Worm (Caenorhabditis elegans) whole organism, L4 larva: ENCODE measurements around the gene glb-20.

Source experiments
- D1046.2 ChIP-seq: fragments of 200-800 bp; sonication (Bioruptor generic); IDR thresholded peaks from 2 replicates; pipeline ENCODE4 v1.3.6; 2022; ENCODE audit warnings: missing genetic modification characterization, missing compliant biosample characterization
- F44E2.7 ChIP-seq: fragments of 200-800 bp; sonication (Bioruptor generic); IDR thresholded peaks from 2 replicates; pipeline ENCODE4 v2.1.2; 2022; ENCODE audit warnings: missing genetic modification characterization, missing compliant biosample characterization
- F49E8.2 ChIP-seq: sonication (generic microtip); optimal IDR thresholded peaks from 2 replicates; lab custom pipeline; 2016; ENCODE audit warnings: missing compliant biosample characterization, mild to moderate bottlenecking, missing genetic modification characterization, borderline replicate concordance
- R02D3.7 ChIP-seq: fragments of 150-350 bp; sonication (generic microtip); optimal IDR thresholded peaks from 3 replicates; lab custom pipeline; 2014; ENCODE audit warnings: missing biosample characterization, missing genetic modification characterization
- T20F7.1 ChIP-seq: fragments of 200-800 bp; sonication (Bioruptor generic); optimal IDR thresholded peaks from 2 replicates; lab custom pipeline; 2018; ENCODE audit warnings: mild to moderate bottlenecking, missing genetic modification characterization, missing compliant biosample characterization
- Y5F2A.4 ChIP-seq: fragments of 200-800 bp; sonication (Bioruptor generic); optimal IDR thresholded peaks from 2 replicates; lab custom pipeline; 2018; ENCODE audit warnings: mild to moderate bottlenecking, missing genetic modification characterization, missing compliant biosample characterization
- Y75B8A.6 ChIP-seq: fragments of 200-800 bp; sonication (Bioruptor generic); IDR thresholded peaks from 2 replicates; pipeline ENCODE4 v1.3.6; 2022; ENCODE audit warnings: missing genetic modification reagents, missing genetic modification characterization, missing compliant biosample characterization
- ZK546.5 ChIP-seq, 2 experiments: sonication (generic microtip); optimal IDR thresholded peaks; 2 replicates each; lab custom pipeline; 2017; ENCODE audit warnings: missing biosample characterization in 2 of 2, missing genetic modification characterization in 2 of 2
- aly-2 ChIP-seq: sonication (generic microtip); optimal IDR thresholded peaks from 2 replicates; lab custom pipeline; 2018; ENCODE audit warnings: missing biosample characterization, missing genetic modification characterization
- ceh-20 ChIP-seq: fragments of 200-800 bp; sonication (Bioruptor generic); IDR thresholded peaks from 2 replicates; pipeline ENCODE4 v1.3.6; 2022; ENCODE audit warnings: missing genetic modification reagents, missing genetic modification characterization, missing compliant biosample characterization
- ceh-32 ChIP-seq: sonication (generic microtip); optimal IDR thresholded peaks from 2 replicates; lab custom pipeline; 2016; ENCODE audit warnings: mild to moderate bottlenecking, missing genetic modification characterization, missing compliant biosample characterization; ENCODE audit not compliant: poor library complexity
- ceh-44 ChIP-seq: fragments of 200-800 bp; sonication (Bioruptor generic); IDR thresholded peaks from 2 replicates; pipeline ENCODE4 v1.3.6; 2022; ENCODE audit warnings: missing genetic modification reagents, missing genetic modification characterization, missing compliant biosample characterization
- ceh-62 ChIP-seq: sonication (generic microtip); optimal IDR thresholded peaks from 2 replicates; lab custom pipeline; 2017; ENCODE audit warnings: missing biosample characterization, missing genetic modification characterization
- ces-1 ChIP-seq: fragments of 150-350 bp; sonication (generic microtip); optimal IDR thresholded peaks from 4 replicates; lab custom pipeline; 2014; ENCODE audit warnings: missing biosample characterization, missing genetic modification reagents, missing genetic modification characterization
- ctbp-1 ChIP-seq: fragments of 200-800 bp; sonication (Bioruptor generic); IDR thresholded peaks from 2 replicates; pipeline ENCODE4 v1.3.6; 2022; ENCODE audit warnings: missing genetic modification reagents, missing genetic modification characterization, missing compliant biosample characterization
- daf-19 ChIP-seq: fragments of 200-800 bp; sonication (Bioruptor generic); conservative IDR thresholded peaks from 2 replicates; pipeline ENCODE4 v1.3.6; 2022; ENCODE audit warnings: missing genetic modification characterization, missing compliant biosample characterization
- dmd-9 ChIP-seq: fragments of 200-800 bp; sonication (Bioruptor generic); IDR thresholded peaks from 2 replicates; pipeline ENCODE4 v1.3.6; 2022; ENCODE audit warnings: missing genetic modification reagents, missing genetic modification characterization, missing compliant biosample characterization
- dpl-1 ChIP-seq: fragments of 150-350 bp; optimal IDR thresholded peaks from 2 replicates; lab custom pipeline; 2014; ENCODE audit warnings: missing biosample characterization, missing genetic modification reagents, missing genetic modification characterization
- duxl-1 ChIP-seq: sonication (generic microtip); optimal IDR thresholded peaks from 2 replicates; lab custom pipeline; 2016; ENCODE audit warnings: mild to moderate bottlenecking, missing genetic modification characterization, moderate library complexity, missing compliant biosample characterization; ENCODE audit not compliant: poor library complexity
- egl-27 ChIP-seq: sonication (generic microtip); optimal IDR thresholded peaks from 3 replicates; lab custom pipeline; 2017; ENCODE audit warnings: missing biosample characterization, missing genetic modification reagents, missing genetic modification characterization
- egl-43 ChIP-seq: fragments of 200-800 bp; sonication (Bioruptor generic); IDR thresholded peaks from 2 replicates; pipeline ENCODE4 v1.3.6; 2022; ENCODE audit warnings: missing genetic modification reagents, missing genetic modification characterization, missing compliant biosample characterization
- fkh-10 ChIP-seq: fragments of 150-350 bp; optimal IDR thresholded peaks from 2 replicates; lab custom pipeline; 2014; ENCODE audit warnings: missing biosample characterization, missing genetic modification reagents, missing genetic modification characterization
- fos-1 ChIP-seq: fragments of 150-350 bp; optimal IDR thresholded peaks from 2 replicates; lab custom pipeline; 2014; ENCODE audit warnings: missing biosample characterization, missing genetic modification characterization
- hlh-11 ChIP-seq: fragments of 200-800 bp; sonication (Bioruptor generic); optimal IDR thresholded peaks from 2 replicates; lab custom pipeline; 2018; ENCODE audit warnings: mild to moderate bottlenecking, missing genetic modification characterization, missing compliant biosample characterization
- hlh-30 ChIP-seq: sonication (generic microtip); optimal IDR thresholded peaks from 2 replicates; lab custom pipeline; 2017; ENCODE audit warnings: antibody characterized with exemption, mild to moderate bottlenecking, missing genetic modification characterization, missing compliant biosample characterization; ENCODE audit not compliant: insufficient read depth
- hmg-1.1 ChIP-seq: fragments of 200-800 bp; sonication (Bioruptor generic); IDR thresholded peaks from 2 replicates; pipeline ENCODE4 v1.3.6; 2022; ENCODE audit warnings: missing genetic modification reagents, missing genetic modification characterization, missing compliant biosample characterization
- lim-7 ChIP-seq: fragments of 200-800 bp; sonication (Bioruptor generic); IDR thresholded peaks from 2 replicates; pipeline ENCODE4 v1.3.6; 2022; ENCODE audit warnings: missing genetic modification characterization, missing compliant biosample characterization
- lin-13 ChIP-seq: fragments of 150-350 bp; optimal IDR thresholded peaks from 2 replicates; lab custom pipeline; 2014; ENCODE audit warnings: missing biosample characterization, missing genetic modification reagents, missing genetic modification characterization
- lin-38 ChIP-seq: fragments of 200-800 bp; sonication (Bioruptor generic); IDR thresholded peaks from 2 replicates; pipeline ENCODE4 v1.3.6; 2022; ENCODE audit warnings: missing genetic modification reagents, missing genetic modification characterization, missing compliant biosample characterization
- lir-3 ChIP-seq: sonication (generic microtip); optimal IDR thresholded peaks from 2 replicates; lab custom pipeline; 2016; ENCODE audit warnings: mild to moderate bottlenecking, missing genetic modification characterization, missing compliant biosample characterization
- mdl-1 ChIP-seq, 2 experiments: fragments of 150-350 bp in 1 of 2; sonication (generic microtip) in 1 of 2; optimal IDR thresholded peaks; 2 replicates each; lab custom pipeline; 2014 to 2017; ENCODE audit warnings: missing biosample characterization in 2 of 2, missing genetic modification characterization in 2 of 2
- mdt-29 ChIP-seq: fragments of 200-800 bp; sonication (Bioruptor generic); IDR thresholded peaks from 2 replicates; pipeline ENCODE4 v1.3.6; 2022; ENCODE audit warnings: missing genetic modification reagents, missing genetic modification characterization, missing compliant biosample characterization
- mes-2 ChIP-seq: sonication (generic microtip); optimal IDR thresholded peaks from 2 replicates; lab custom pipeline; 2016; ENCODE audit warnings: missing genotype, mild to moderate bottlenecking, missing genetic modification characterization, missing compliant biosample characterization; ENCODE audit not compliant: poor library complexity, severe bottlenecking
- nhr-10 ChIP-seq: fragments of 150-350 bp; optimal IDR thresholded peaks from 2 replicates; lab custom pipeline; 2014; ENCODE audit warnings: missing biosample characterization, missing genetic modification characterization
- nhr-102 ChIP-seq: sonication (generic microtip); optimal IDR thresholded peaks from 2 replicates; lab custom pipeline; 2016; ENCODE audit warnings: mild to moderate bottlenecking, missing genetic modification characterization, moderate library complexity, missing compliant biosample characterization
- nhr-11 ChIP-seq: fragments of 150-350 bp; optimal IDR thresholded peaks from 2 replicates; lab custom pipeline; 2014; ENCODE audit warnings: missing biosample characterization, missing genetic modification characterization
- nhr-111 ChIP-seq: fragments of 200-800 bp; sonication (Bioruptor generic); optimal IDR thresholded peaks from 2 replicates; lab custom pipeline; 2018; ENCODE audit warnings: mild to moderate bottlenecking, missing genetic modification characterization, missing compliant biosample characterization
- nhr-25 ChIP-seq: sonication (generic microtip); optimal IDR thresholded peaks from 2 replicates; lab custom pipeline; 2017; ENCODE audit warnings: missing genetic modification characterization, mild to moderate bottlenecking, missing compliant biosample characterization, antibody characterized with exemption, moderate library complexity, borderline replicate concordance; ENCODE audit not compliant: insufficient read depth
- nhr-28 ChIP-seq: fragments of 150-350 bp; optimal IDR thresholded peaks from 2 replicates; lab custom pipeline; 2014; ENCODE audit warnings: missing biosample characterization, missing genetic modification characterization
- nhr-41 ChIP-seq: fragments of 200-800 bp; sonication (Bioruptor generic); IDR thresholded peaks from 2 replicates; pipeline ENCODE4 v1.3.6; 2022; ENCODE audit warnings: missing genetic modification reagents, missing genetic modification characterization, missing compliant biosample characterization
- nhr-48 ChIP-seq: sonication (generic microtip); optimal IDR thresholded peaks from 2 replicates; lab custom pipeline; 2016; ENCODE audit warnings: mild to moderate bottlenecking, missing genetic modification characterization, missing compliant biosample characterization
- pqm-1 ChIP-seq: sonication (generic microtip); optimal IDR thresholded peaks from 2 replicates; lab custom pipeline; 2017; ENCODE audit warnings: missing biosample characterization, missing genetic modification characterization
- rbr-2 ChIP-seq: sonication (generic microtip); optimal IDR thresholded peaks from 2 replicates; lab custom pipeline; 2016; ENCODE audit warnings: missing genotype, missing genetic modification characterization, missing compliant biosample characterization
- sdz-12 ChIP-seq: fragments of 200-800 bp; sonication (Bioruptor generic); optimal IDR thresholded peaks from 2 replicates; lab custom pipeline; 2018; ENCODE audit warnings: mild to moderate bottlenecking, missing genetic modification characterization, missing compliant biosample characterization
- set-16 ChIP-seq: fragments of 200-800 bp; sonication (Bioruptor generic); IDR thresholded peaks from 2 replicates; pipeline ENCODE4 v1.3.6; 2022; ENCODE audit warnings: missing genetic modification reagents, missing genetic modification characterization, missing compliant biosample characterization
- snpc-4 ChIP-seq: fragments of 150-350 bp; optimal IDR thresholded peaks from 2 replicates; lab custom pipeline; 2014; ENCODE audit warnings: missing biosample characterization, missing genetic modification characterization
- spr-1 ChIP-seq: sonication (generic microtip); optimal IDR thresholded peaks from 2 replicates; lab custom pipeline; 2016; ENCODE audit warnings: mild to moderate bottlenecking, missing genetic modification characterization, missing compliant biosample characterization
- unc-130 ChIP-seq: sonication (generic microtip); optimal IDR thresholded peaks from 2 replicates; lab custom pipeline; 2016; ENCODE audit warnings: missing genetic modification reagents, missing genetic modification characterization, missing compliant biosample characterization
- unc-62 ChIP-seq, 3 experiments: fragments of 150-350 bp in 1 of 3; sonication (generic microtip); optimal IDR thresholded peaks in 2 of 3; peaks in 1 of 3; 1 replicate in 1 of 3; 2 replicates in 2 of 3; lab custom pipeline; 2014 to 2017; ENCODE audit warnings: missing biosample characterization in 3 of 3, missing genetic modification characterization in 3 of 3, missing genetic modification reagents in 3 of 3, missing genotype in 1 of 3
- zag-1 ChIP-seq: fragments of 150-350 bp; optimal IDR thresholded peaks from 2 replicates; lab custom pipeline; 2014; ENCODE audit warnings: missing biosample characterization, missing genetic modification characterization

glb-20 gene

DNA sequence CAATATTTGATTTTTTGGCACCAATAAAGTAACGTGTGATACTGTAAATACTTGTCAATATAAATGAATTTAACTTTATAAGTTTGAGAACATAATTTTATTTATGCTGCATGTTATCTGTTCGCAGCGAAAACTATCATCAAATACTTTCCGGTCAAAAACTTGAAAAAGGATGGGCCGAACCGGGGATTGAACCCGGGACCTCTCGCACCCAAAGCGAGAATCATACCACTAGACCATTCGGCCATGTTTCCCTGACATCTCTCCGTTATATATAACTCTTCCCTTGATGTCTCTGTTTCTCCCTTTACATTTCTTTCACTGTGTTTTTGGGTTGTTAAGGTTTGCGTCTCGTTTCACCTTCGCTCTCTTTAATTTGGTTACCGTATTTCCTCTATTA, 44.2 kb downstream of the glb-20 start (continued):
- TF ChIP-seq ceh-44 (GFP tag; lab: Robert Waterston, UW) (peak; percentile 56; the same call in 1 of the 2 replicates), nhr-25 (tag; lab: Kevin White, UChicago) (no peak), nhr-48 (tag; lab: Kevin White, UChicago) (peak; percentile 69), fkh-10 (GFP tag; lab: Kevin White, UChicago) (no peak), mdl-1 (tag; optimal IDR thresholded peaks at IDR 0.05; lab: Kevin White, UChicago) (no peak), aly-2 (tag; lab: Kevin White, UChicago) (no peak), ces-1 (GFP tag; lab: Kevin White, UChicago) (no peak), fos-1 (tag; lab: Kevin White, UChicago) (no peak), snpc-4 (tag; lab: Kevin White, UChicago) (no peak), dmd-9 (0 out of 2 replicates have a peak, but pooled peaks have one; percentile 23), lir-3 (peak; percentile 71), F44E2.7 (peak; percentile 87; the same call in 1 of the 2 replicates), nhr-28 (tag; lab: Kevin White, UChicago) (peak; percentile 39), nhr-10 (tag; lab: Kevin White, UChicago) (no peak), unc-62 (GFP tag; optimal IDR thresholded peaks at IDR 0.05 in 1 of 2; lab: Kevin White, UChicago) (no peak), unc-62 (tag; optimal IDR thresholded peaks at IDR 0.05; lab: Kevin White, UChicago) (no peak), unc-130 (GFP tag; lab: Kevin White, UChicago) (peak; percentile 54), ceh-32 (tag; lab: Kevin White, UChicago) (no peak), mes-2 (tag; lab: Kevin White, UChicago) (peak; percentile 77), rbr-2 (tag; lab: Kevin White, UChicago) (peak; percentile 68), hmg-1.1 (GFP tag; lab: Robert Waterston, UW) (peak; percentile 89), nhr-11 (tag; lab: Kevin White, UChicago) (peak; percentile 49), ctbp-1 (peak; percentile 79), D1046.2 (GFP tag; lab: Robert Waterston, UW) (peak; percentile 83; the same call in 1 of the 2 replicates), daf-19 (no peak), Y5F2A.4 (GFP tag; lab: Kevin White, UChicago) (no peak), hlh-11 (tag; lab: Kevin White, UChicago) (peak; percentile 55), Y75B8A.6 (GFP tag; lab: Robert Waterston, UW) (0 out of 2 replicates have a peak, but pooled peaks have one; percentile 43), zag-1 (no peak), egl-27 (tag; lab: Kevin White, UChicago) (no peak), nhr-102 (tag; lab: Kevin White, UChicago) (peak; percentile 68), mdt-29 (GFP tag; lab: Robert Waterston, UW) (no peak), duxl-1 (peak; percentile 80), ZK546.5 (tag; optimal IDR thresholded peaks at IDR 0.05; lab: Kevin White, UChicago) (no peak), ceh-20 (peak; percentile 83), spr-1 (tag; lab: Kevin White, UChicago) (peak; percentile 64), R02D3.7 (tag; lab: Kevin White, UChicago) (no peak), set-16 (GFP tag; lab: Robert Waterston, UW) (no peak), nhr-111 (GFP tag; lab: Kevin White, UChicago) (peak; percentile 80), lim-7 (peak; percentile 93), lin-38 (GFP tag; lab: Robert Waterston, UW) (peak; percentile 76), F49E8.2 (tag; lab: Kevin White, UChicago) (peak; percentile 49), ceh-62 (tag; lab: Kevin White, UChicago) (no peak), nhr-41 (GFP tag; lab: Robert Waterston, UW) (no peak), pqm-1 (tag; lab: Kevin White, UChicago) (no peak), T20F7.1 (GFP tag; lab: Kevin White, UChicago) (peak; percentile 53), sdz-12 (GFP tag; lab: Kevin White, UChicago) (peak; percentile 7), egl-43 (peak; percentile 92), hlh-30 (tag; lab: Kevin White, UChicago) (peak; percentile 27), lin-13 (GFP tag; lab: Kevin White, UChicago) (peak; percentile 14), dpl-1 (GFP tag; lab: Kevin White, UChicago) (peak; percentile 0)
